Worm (Caenorhabditis elegans): ENCODE data around the gene glb-34.

ce11 chrIV:14542517-14542916 is 30.0 kb downstream of the glb-34 start, which contains the start of gene pals-29:
- TF ChIP-seq skn-1 (tag; optimal IDR thresholded peaks at IDR 0.05), result no peak
- no peak for TF ChIP-seq ztf-11 (tag; optimal IDR thresholded peaks at IDR 0.05)
- TF ChIP-seq lin-15B (tag; optimal IDR thresholded peaks at IDR 0.05), result no peak
- TF ChIP-seq lir-3 (tag; optimal IDR thresholded peaks at IDR 0.05; ENCODE audit: poor library complexity), result no peak
- no peak for TF ChIP-seq unc-86 (tag; optimal IDR thresholded peaks at IDR 0.05)
- no peak for TF ChIP-seq grh-1 (GFP tag; IDR thresholded peaks at IDR 0.05)
- no peak for TF ChIP-seq alr-1 (tag; optimal IDR thresholded peaks at IDR 0.05; ENCODE audit: borderline replicate concordance)
- TF ChIP-seq efl-1 (optimal IDR thresholded peaks at IDR 0.05), result no peak
- TF ChIP-seq efl-1 (GFP tag; optimal IDR thresholded peaks at IDR 0.05 in 1 of 2), result no peak
- TF ChIP-seq fkh-10 (GFP tag; optimal IDR thresholded peaks at IDR 0.05), result no peak
- no peak for TF ChIP-seq nhr-77 (tag; optimal IDR thresholded peaks at IDR 0.05)
- no peak for TF ChIP-seq tbx-2 (tag; optimal IDR thresholded peaks at IDR 0.05)
- TF ChIP-seq elt-3 (tag; optimal IDR thresholded peaks at IDR 0.05), result no peak

Data from whole organism, L1 larva.